Worm (Caenorhabditis elegans) whole organism, early embryonic: ENCODE results near the gene ras-2.

Source experiments
- F13C5.2 ChIP-seq: sonication (generic microtip); optimal IDR thresholded peaks from 2 replicates; lab custom pipeline; 2017; ENCODE audit warnings: mild to moderate bottlenecking, missing genetic modification characterization, inconsistent platforms, missing compliant biosample characterization
- aly-1 ChIP-seq: sonication (generic microtip); optimal IDR thresholded peaks from 2 replicates; lab custom pipeline; 2016; ENCODE audit warnings: missing genetic modification characterization, missing compliant biosample characterization
- ama-1 ChIP-seq: fragments of 150-350 bp; optimal IDR thresholded peaks from 2 replicates; lab custom pipeline; 2014
- ceh-13 ChIP-seq: fragments of 200-800 bp; sonication (Bioruptor generic); optimal IDR thresholded peaks from 2 replicates; lab custom pipeline; 2018; ENCODE audit warnings: mild to moderate bottlenecking, missing genetic modification characterization, missing compliant biosample characterization
- ets-7 ChIP-seq: sonication (generic microtip); optimal IDR thresholded peaks from 2 replicates; lab custom pipeline; 2016; ENCODE audit warnings: missing genotype, missing genetic modification characterization, missing compliant biosample characterization
- flt-1 ChIP-seq: fragments of 200-800 bp; sonication (Bioruptor generic); IDR thresholded peaks from 2 replicates; pipeline ENCODE4 v1.3.6; 2022; ENCODE audit warnings: missing genetic modification characterization, missing compliant biosample characterization
- hmbx-1 ChIP-seq: sonication (generic microtip); optimal IDR thresholded peaks from 2 replicates; lab custom pipeline; 2016; ENCODE audit warnings: mild to moderate bottlenecking, missing genetic modification characterization, missing compliant biosample characterization
- hmg-4 ChIP-seq: fragments of 200-800 bp; sonication (Bioruptor generic); optimal IDR thresholded peaks from 2 replicates; lab custom pipeline; 2018; ENCODE audit warnings: mild to moderate bottlenecking, missing genetic modification characterization, missing compliant biosample characterization
- pes-1 ChIP-seq: fragments of 200-800 bp; sonication (Bioruptor generic); IDR thresholded peaks from 2 replicates; pipeline ENCODE4 v1.3.6; 2022; ENCODE audit warnings: missing genetic modification reagents, missing genetic modification characterization, missing compliant biosample characterization
- scrt-1 ChIP-seq: fragments of 200-800 bp; sonication (Bioruptor generic); IDR thresholded peaks from 2 replicates; pipeline ENCODE4 v1.3.6; 2022; ENCODE audit warnings: missing genetic modification characterization, missing compliant biosample characterization
- sea-1 ChIP-seq: fragments of 200-800 bp; sonication (Bioruptor generic); conservative IDR thresholded peaks from 2 replicates; pipeline ENCODE4 v1.3.6; 2022; ENCODE audit warnings: missing genetic modification characterization, missing compliant biosample characterization
- tbx-37 ChIP-seq: fragments of 200-800 bp; sonication (Bioruptor generic); conservative IDR thresholded peaks from 2 replicates; pipeline ENCODE4 v1.3.6; 2022; ENCODE audit warnings: missing genetic modification reagents, missing genetic modification characterization, missing compliant biosample characterization

DNA sequence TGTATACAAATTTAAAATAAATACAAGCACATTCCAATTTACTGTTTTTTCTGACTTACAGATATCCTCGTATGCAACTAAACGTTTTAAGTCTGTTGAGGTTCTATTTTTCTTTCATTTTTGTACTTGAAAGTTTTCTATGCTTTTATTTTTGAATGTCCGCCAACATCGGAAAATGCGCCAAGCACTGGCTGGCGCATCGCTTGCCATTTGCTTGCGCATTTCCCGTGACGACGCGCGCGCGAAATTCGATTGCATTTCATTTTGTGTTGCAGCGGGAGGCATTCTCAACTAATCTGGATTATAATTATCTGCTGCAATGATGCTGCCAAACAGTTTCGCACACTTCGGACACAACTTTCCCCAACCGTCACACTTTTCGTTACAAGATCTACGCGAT, 17.1 kb upstream of the ras-2 start, which contains the start of gene fbxl-2:
- TF ChIP-seq ceh-13 (GFP tag; lab: Kevin White, UChicago) (no peak), ama-1 (lab: Kevin White, UChicago) (no peak), F13C5.2 (tag; lab: Kevin White, UChicago) (peak; percentile 94), sea-1 (GFP tag; lab: Robert Waterston, UW) (peak; percentile 44; the same call in 1 of the 2 replicates), tbx-37 (GFP tag; lab: Robert Waterston, UW) (no peak), hmbx-1 (no peak), pes-1 (GFP tag; lab: Robert Waterston, UW) (no peak), ets-7 (peak; percentile 10), flt-1 (GFP tag; lab: Robert Waterston, UW) (peak; percentile 80; the same call in 1 of the 2 replicates), hmg-4 (GFP tag; lab: Kevin White, UChicago) (peak; percentile 71), aly-1 (tag; lab: Kevin White, UChicago) (no peak), scrt-1 (GFP tag; lab: Robert Waterston, UW) (0 out of 2 replicates have a peak, but pooled peaks have one; percentile 65)
